Fruit fly (Drosophila melanogaster): Measurements from ENCODE around the gene Eig71Ec.

dm6 chr3L:15649561-15649960 is 2.5 kb downstream of the Eig71Ec start, which contains the start of the genes Eig71Ea and Eig71Eb:
- TF ChIP-seq CG8478 (optimal IDR thresholded peaks at IDR 0.05) (no peak), CTCF (optimal IDR thresholded peaks at IDR 0.05) (no peak)

All from S2 (cell line).